Worm (Caenorhabditis elegans) whole organism, mixed stage, embryonic: Measurements from ENCODE around the gene F28B4.1.

Experiments
- M03D4.4 ChIP-seq: sonication (generic microtip); optimal IDR thresholded peaks from 2 replicates; lab custom pipeline; 2017; ENCODE audit warnings: mild to moderate bottlenecking, missing genetic modification characterization, missing compliant biosample characterization
- bed-3 ChIP-seq: fragments of 200-800 bp; sonication (Bioruptor generic); optimal IDR thresholded peaks from 3 replicates; lab custom pipeline; 2018; ENCODE audit warnings: mild to moderate bottlenecking, missing genetic modification characterization, moderate library complexity, missing compliant biosample characterization
- blmp-1 ChIP-seq: fragments of 150-350 bp; optimal IDR thresholded peaks from 2 replicates; lab custom pipeline; 2014; ENCODE audit warnings: missing biosample characterization, missing genetic modification characterization
- ceh-39 ChIP-seq: fragments of 150-350 bp; optimal IDR thresholded peaks from 2 replicates; lab custom pipeline; 2014; ENCODE audit warnings: missing biosample characterization, missing genetic modification characterization
- ceh-43 ChIP-seq: fragments of 200-800 bp; sonication (Bioruptor generic); optimal IDR thresholded peaks from 2 replicates; lab custom pipeline; 2018; ENCODE audit warnings: mild to moderate bottlenecking, missing genetic modification characterization, moderate library complexity, missing compliant biosample characterization
- ces-1 ChIP-seq: fragments of 150-350 bp; optimal IDR thresholded peaks from 2 replicates; lab custom pipeline; 2014; ENCODE audit warnings: missing biosample characterization, missing genetic modification reagents, missing genetic modification characterization
- cnd-1 ChIP-seq: fragments of 200-800 bp; sonication (Bioruptor generic); optimal IDR thresholded peaks from 2 replicates; lab custom pipeline; 2018; ENCODE audit warnings: mild to moderate bottlenecking, missing genetic modification characterization, missing compliant biosample characterization
- drap-1 ChIP-seq: fragments of 200-800 bp; sonication (Bioruptor generic); optimal IDR thresholded peaks from 3 replicates; lab custom pipeline; 2018; ENCODE audit warnings: mild to moderate bottlenecking, missing genetic modification characterization, missing compliant biosample characterization
- elt-1 ChIP-seq: sonication (generic microtip); optimal IDR thresholded peaks from 2 replicates; lab custom pipeline; 2017; ENCODE audit warnings: missing genetic modification characterization, mild to moderate bottlenecking, missing compliant biosample characterization, antibody characterized with exemption, moderate library complexity, borderline replicate concordance; ENCODE audit not compliant: insufficient read depth
- flh-1 ChIP-seq: fragments of 200-800 bp; sonication (Bioruptor generic); optimal IDR thresholded peaks from 2 replicates; lab custom pipeline; 2018; ENCODE audit warnings: mild to moderate bottlenecking, missing genetic modification characterization, moderate library complexity, missing compliant biosample characterization
- ham-2 ChIP-seq: fragments of 200-800 bp; sonication (Bioruptor generic); optimal IDR thresholded peaks from 2 replicates; lab custom pipeline; 2018; ENCODE audit warnings: mild to moderate bottlenecking, missing genetic modification characterization, missing compliant biosample characterization
- hlh-1 ChIP-seq: fragments of 150-350 bp; optimal IDR thresholded peaks from 2 replicates; lab custom pipeline; 2014; ENCODE audit warnings: missing biosample characterization, missing genetic modification reagents, missing genetic modification characterization
- lin-13 ChIP-seq: fragments of 150-350 bp; optimal IDR thresholded peaks from 2 replicates; lab custom pipeline; 2014; ENCODE audit warnings: missing biosample characterization, missing genetic modification characterization
- lin-32 ChIP-seq: fragments of 200-800 bp; sonication (Bioruptor generic); optimal IDR thresholded peaks from 2 replicates; lab custom pipeline; 2018; ENCODE audit warnings: mild to moderate bottlenecking, missing genetic modification characterization, missing compliant biosample characterization
- lsy-2 ChIP-seq: fragments of 150-350 bp; optimal IDR thresholded peaks from 2 replicates; lab custom pipeline; 2014; ENCODE audit warnings: missing biosample characterization, missing genetic modification characterization
- mab-5 ChIP-seq: fragments of 150-350 bp; optimal IDR thresholded peaks from 2 replicates; lab custom pipeline; 2014; ENCODE audit warnings: missing biosample characterization, missing genetic modification characterization
- mep-1 ChIP-seq: fragments of 150-350 bp; optimal IDR thresholded peaks from 2 replicates; lab custom pipeline; 2017; ENCODE audit warnings: missing biosample characterization, missing genetic modification reagents, missing genetic modification characterization, inconsistent platforms
- mls-2 ChIP-seq: sonication (generic microtip); optimal IDR thresholded peaks from 2 replicates; lab custom pipeline; 2016; ENCODE audit warnings: mild to moderate bottlenecking, missing genetic modification characterization, moderate library complexity, missing compliant biosample characterization
- nhr-12 ChIP-seq: fragments of 150-350 bp; optimal IDR thresholded peaks from 2 replicates; lab custom pipeline; 2014; ENCODE audit warnings: missing biosample characterization, missing genetic modification characterization
- nhr-2 ChIP-seq: fragments of 150-350 bp; optimal IDR thresholded peaks from 2 replicates; lab custom pipeline; 2014; ENCODE audit warnings: missing biosample characterization, missing genetic modification characterization
- nhr-237 ChIP-seq: fragments of 150-350 bp; optimal IDR thresholded peaks from 2 replicates; lab custom pipeline; 2014; ENCODE audit warnings: missing biosample characterization, missing genetic modification characterization
- nhr-28 ChIP-seq: fragments of 150-350 bp; optimal IDR thresholded peaks from 2 replicates; lab custom pipeline; 2014; ENCODE audit warnings: missing biosample characterization, missing genetic modification characterization
- pha-4 ChIP-seq: fragments of 150-350 bp; optimal IDR thresholded peaks from 2 replicates; lab custom pipeline; 2018; ENCODE audit warnings: missing biosample characterization, missing genetic modification reagents, missing genetic modification characterization
- sem-2 ChIP-seq: fragments of 200-800 bp; sonication (Bioruptor generic); optimal IDR thresholded peaks from 2 replicates; lab custom pipeline; 2018; ENCODE audit warnings: mild to moderate bottlenecking, missing genetic modification characterization, missing compliant biosample characterization
- snpc-4 ChIP-seq: fragments of 150-350 bp; optimal IDR thresholded peaks from 2 replicates; lab custom pipeline; 2014; ENCODE audit warnings: missing biosample characterization, missing genetic modification characterization
- sptf-1 ChIP-seq: sonication (generic microtip); optimal IDR thresholded peaks from 2 replicates; lab custom pipeline; 2017; ENCODE audit warnings: mild to moderate bottlenecking, missing genetic modification characterization, moderate library complexity, missing compliant biosample characterization
- tbx-8 ChIP-seq: fragments of 200-800 bp; sonication (Bioruptor generic); optimal IDR thresholded peaks from 2 replicates; lab custom pipeline; 2018; ENCODE audit warnings: mild to moderate bottlenecking, missing genetic modification characterization, moderate library complexity, missing compliant biosample characterization
- unc-120 ChIP-seq: sonication (generic microtip); optimal IDR thresholded peaks from 2 replicates; lab custom pipeline; 2017; ENCODE audit warnings: missing genetic modification characterization, missing compliant biosample characterization; ENCODE audit not compliant: poor library complexity, severe bottlenecking
- unc-39 ChIP-seq: fragments of 150-350 bp; optimal IDR thresholded peaks from 2 replicates; lab custom pipeline; 2014; ENCODE audit warnings: missing biosample characterization, missing genetic modification characterization
- zip-8 ChIP-seq: fragments of 150-350 bp; optimal IDR thresholded peaks from 2 replicates; lab custom pipeline; 2014; ENCODE audit warnings: missing biosample characterization, missing genetic modification characterization
- ztf-11 ChIP-seq: fragments of 150-350 bp; optimal IDR thresholded peaks from 2 replicates; lab custom pipeline; 2014; ENCODE audit warnings: missing biosample characterization, missing genetic modification characterization

The F28B4.1 gene

DNA sequence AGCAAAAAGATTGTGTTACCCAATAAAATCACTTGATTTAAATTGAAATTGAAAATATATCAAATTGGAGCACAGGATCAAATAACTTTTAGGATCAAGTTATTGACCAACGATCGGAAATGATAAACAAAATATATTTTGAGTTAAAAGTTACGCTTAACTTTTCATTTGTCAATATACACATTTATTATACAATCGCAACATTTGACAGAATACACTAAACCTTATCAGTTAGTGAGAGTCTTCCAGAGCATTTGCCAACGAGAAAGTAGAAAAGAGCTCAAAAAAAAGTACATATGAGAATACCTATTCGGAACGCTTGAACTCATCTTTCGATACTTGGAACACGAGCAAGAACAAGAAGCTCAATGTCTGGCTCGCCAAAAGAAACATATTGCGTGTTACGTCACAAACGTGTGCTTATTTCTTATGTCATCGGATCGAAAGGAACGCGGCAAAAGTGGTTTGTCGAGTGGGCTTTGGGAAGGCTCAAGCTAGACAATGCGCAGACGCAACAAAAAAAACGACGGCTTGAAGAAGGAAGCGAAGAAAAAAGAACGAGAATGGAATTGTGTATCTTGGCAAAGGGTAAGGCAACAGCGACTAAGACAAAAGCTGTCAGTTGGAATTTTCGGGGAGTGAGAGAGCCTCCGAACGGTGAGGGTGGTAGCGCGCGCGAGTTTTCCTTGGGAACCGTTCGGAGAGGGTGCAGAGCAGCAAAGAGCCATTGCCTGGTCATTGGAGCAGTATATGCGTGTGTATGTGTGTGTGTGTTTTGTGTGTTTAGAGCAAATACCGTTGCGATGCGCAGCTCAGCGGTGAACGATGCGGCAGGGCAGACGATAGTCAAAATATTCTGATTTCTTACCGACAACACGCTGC is 21.7 kb downstream of the F28B4.1 start:
- TF ChIP-seq lsy-2 (tag; lab: Kevin White, UChicago) (no peak), pha-4 (peak; percentile 88), ces-1 (GFP tag; lab: Kevin White, UChicago) (no peak), sptf-1 (tag; lab: Kevin White, UChicago) (no peak), drap-1 (GFP tag; lab: Kevin White, UChicago) (no peak), ztf-11 (tag; lab: Kevin White, UChicago) (no peak), ham-2 (GFP tag; lab: Kevin White, UChicago) (no peak), tbx-8 (GFP tag; lab: Kevin White, UChicago) (no peak), mab-5 (no peak), unc-39 (no peak), hlh-1 (tag; lab: Kevin White, UChicago) (no peak), cnd-1 (tag; lab: Kevin White, UChicago) (peak; percentile 43), sem-2 (no peak), nhr-2 (no peak), unc-120 (tag; lab: Kevin White, UChicago) (no peak), lin-13 (no peak), elt-1 (tag; lab: Kevin White, UChicago) (no peak), flh-1 (GFP tag; lab: Kevin White, UChicago) (no peak), zip-8 (tag; lab: Kevin White, UChicago) (peak; percentile 85), M03D4.4 (tag; lab: Kevin White, UChicago) (no peak), bed-3 (GFP tag; lab: Kevin White, UChicago) (no peak), ceh-43 (GFP tag; lab: Kevin White, UChicago) (no peak), blmp-1 (tag; lab: Kevin White, UChicago) (no peak), nhr-237 (tag; lab: Kevin White, UChicago) (no peak)

DNA sequence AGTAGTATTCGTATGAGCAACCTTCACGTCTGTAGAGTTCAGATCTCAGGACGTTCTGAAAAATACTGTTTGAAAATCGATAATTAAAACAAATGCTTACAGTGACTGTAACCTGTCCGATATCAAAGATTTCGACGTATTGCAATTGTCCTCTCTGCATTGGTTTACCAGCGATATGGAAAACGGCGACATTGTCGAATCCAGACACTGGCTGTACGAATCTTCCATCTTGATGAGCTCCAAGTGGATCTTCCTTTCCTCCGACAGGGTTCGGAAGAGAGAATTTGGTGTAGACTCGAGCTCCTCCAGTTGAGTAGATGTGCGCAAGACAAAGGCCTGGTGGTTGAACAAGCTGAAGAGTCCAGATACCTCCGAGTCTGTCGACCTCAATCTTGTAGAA is 23.8 kb downstream of the F28B4.1 start:
- TF ChIP-seq nhr-12 (tag; lab: Kevin White, UChicago): no peak
- no peak for TF ChIP-seq hlh-1 (tag; lab: Kevin White, UChicago)
- no peak for TF ChIP-seq unc-39
- no peak for TF ChIP-seq mep-1 (tag; lab: Kevin White, UChicago)
- no peak for TF ChIP-seq ham-2 (GFP tag; lab: Kevin White, UChicago)
- TF ChIP-seq M03D4.4 (tag; lab: Kevin White, UChicago): no peak

DNA sequence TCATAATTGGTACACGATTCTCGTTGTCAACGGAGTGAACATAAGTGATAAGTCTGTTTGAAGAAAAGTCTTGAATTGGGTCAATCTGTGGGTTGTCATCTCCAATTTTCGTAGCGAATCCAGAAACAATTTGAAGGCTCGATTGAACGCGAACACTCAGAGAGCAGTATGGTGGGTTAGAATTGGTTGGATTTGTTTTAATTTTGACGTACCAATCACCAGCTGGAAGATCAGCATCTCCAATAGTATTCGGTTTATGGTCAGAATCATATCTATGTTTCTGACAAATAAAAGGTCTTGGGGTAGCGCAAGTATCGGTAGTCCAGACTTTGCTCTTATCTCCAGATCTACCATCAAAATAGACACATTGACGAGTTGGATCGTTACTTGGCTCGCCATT is 25.7 kb downstream of the F28B4.1 start:
- TF ChIP-seq nhr-237 (tag; lab: Kevin White, UChicago): no peak
- no peak for TF ChIP-seq drap-1 (GFP tag; lab: Kevin White, UChicago)
- TF ChIP-seq pha-4: no peak

ce11 chrX:3235358-3235816 is 30.5 kb downstream of the F28B4.1 start, which contains the start of gene F28B4.3:
Gene F28B4.3 (minus strand): TSS chrX:3235408.
- no peak for TF ChIP-seq cnd-1 (tag; lab: Kevin White, UChicago)
- no peak for TF ChIP-seq ham-2 (GFP tag; lab: Kevin White, UChicago)
- no peak for TF ChIP-seq snpc-4 (tag; lab: Kevin White, UChicago)
- no peak for TF ChIP-seq drap-1 (GFP tag; lab: Kevin White, UChicago)
- no peak for TF ChIP-seq sptf-1 (tag; lab: Kevin White, UChicago)
- no peak for TF ChIP-seq mls-2 (tag; lab: Kevin White, UChicago)
- no peak for TF ChIP-seq lin-32 (GFP tag; lab: Kevin White, UChicago)
- no peak for TF ChIP-seq hlh-1 (tag; lab: Kevin White, UChicago)
- no peak for TF ChIP-seq ces-1 (GFP tag; lab: Kevin White, UChicago)
- no peak for TF ChIP-seq unc-120 (tag; lab: Kevin White, UChicago)

ce11 chrX:3243614-3244013 is 38.7 kb downstream of the F28B4.1 start, which contains the start of gene irg-7:
Gene irg-7 (minus strand): TSS chrX:3243636.
- no peak for TF ChIP-seq hlh-1 (tag; lab: Kevin White, UChicago)
- TF ChIP-seq blmp-1 (tag; lab: Kevin White, UChicago): no peak
- no peak for TF ChIP-seq pha-4
- no peak for TF ChIP-seq ceh-43 (GFP tag; lab: Kevin White, UChicago)
- no peak for TF ChIP-seq tbx-8 (GFP tag; lab: Kevin White, UChicago)
- no peak for TF ChIP-seq nhr-28 (tag; lab: Kevin White, UChicago)
- TF ChIP-seq mep-1 (tag; lab: Kevin White, UChicago): no peak
- no peak for TF ChIP-seq ham-2 (GFP tag; lab: Kevin White, UChicago)
- TF ChIP-seq snpc-4 (tag; lab: Kevin White, UChicago): no peak
- no peak for TF ChIP-seq ceh-39
- TF ChIP-seq elt-1 (tag; lab: Kevin White, UChicago): no peak
- TF ChIP-seq lin-32 (GFP tag; lab: Kevin White, UChicago): no peak
